Fruit fly (Drosophila melanogaster) whole organism: ENCODE data around the gene CG33722.

Experiments
- CG8478 ChIP-seq: fragments of >200 bp; optimal IDR thresholded peaks from 2 replicates; lab custom pipeline; 2018; ENCODE audit warnings: inconsistent platforms
- Dll ChIP-seq: fragments of >200 bp; optimal IDR thresholded peaks from 2 replicates; lab custom pipeline; 2017
- psq ChIP-seq: fragments of >200 bp; optimal IDR thresholded peaks from 2 replicates; lab custom pipeline; 2017

dm6 chr3R:8250166-8250733 lies 6.4 kb downstream of the CG33722 start, which contains the start of gene mtg:
- TF ChIP-seq CG8478: no peak
- no peak for TF ChIP-seq Dll (lab: Kevin White, UChicago)
- no peak for TF ChIP-seq psq (lab: Kevin White, UChicago)
